Fruit fly (Drosophila melanogaster): ENCODE results near the gene CG31457.

CG31457 gene

DNA sequence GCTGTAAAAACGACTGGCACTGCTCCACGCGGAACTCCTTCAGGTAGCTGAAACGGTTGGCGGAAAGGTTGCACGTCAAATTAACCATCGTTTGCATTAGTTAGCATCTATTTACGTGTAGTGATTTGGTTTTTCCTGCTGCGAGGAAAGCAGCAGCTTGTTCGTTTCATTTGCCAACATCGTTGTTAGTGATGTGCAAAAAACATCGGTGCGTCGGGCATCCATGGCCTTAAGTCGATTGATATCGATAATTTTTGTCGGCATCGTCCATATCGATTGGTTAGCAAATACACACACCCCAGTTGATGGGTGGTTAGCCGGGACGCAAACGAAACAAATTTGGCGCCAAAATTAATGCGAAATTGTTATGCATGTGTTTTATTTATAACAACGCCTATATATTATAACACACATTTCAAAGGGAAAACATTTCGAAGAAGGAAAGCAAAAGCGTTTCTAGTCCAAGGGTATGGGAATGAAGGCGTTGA is 29.9 kb upstream of the CG31457 start, which contains the start of gene unk (continued):
- TF ChIP-seq bbx (GFP tag; IDR thresholded peaks at IDR 0.05; ENCODE audit: partially characterized antibody) (peak; percentile 98), sr (GFP tag; IDR thresholded peaks at IDR 0.05) (no peak), cato (GFP tag; optimal IDR thresholded peaks at IDR 0.05; ENCODE audit: borderline replicate concordance) (no peak), D19A (tag; optimal IDR thresholded peaks at IDR 0.05) (no peak), zfh2 (GFP tag; optimal IDR thresholded peaks at IDR 0.05) (peak; percentile 21), ab (GFP tag; optimal IDR thresholded peaks at IDR 0.05) (no peak), TFAM (GFP tag; optimal IDR thresholded peaks at IDR 0.05) (no peak), chn (GFP tag; optimal IDR thresholded peaks at IDR 0.05) (peak; percentile 30), Abd-B (GFP tag; optimal IDR thresholded peaks at IDR 0.05) (no peak), CG17359 (tag; optimal IDR thresholded peaks at IDR 0.05) (no peak), trh (GFP tag; optimal IDR thresholded peaks at IDR 0.05) (no peak), shn (GFP tag; optimal IDR thresholded peaks at IDR 0.05) (peak; percentile 36), CG16813 (GFP tag; IDR thresholded peaks at IDR 0.05; ENCODE audit: partially characterized antibody) (peak; percentile 97), nerfin-2 (GFP tag; IDR thresholded peaks at IDR 0.05; ENCODE audit: partially characterized antibody) (peak; percentile 93), da (GFP tag; optimal IDR thresholded peaks at IDR 0.05) (no peak), onecut (GFP tag; IDR thresholded peaks at IDR 0.05) (no peak; the same call in 1 of the 2 replicates), kni (GFP tag; optimal IDR thresholded peaks at IDR 0.05) (no peak), Aef1 (GFP tag; IDR thresholded peaks at IDR 0.05) (no peak), Six4 (GFP tag; optimal IDR thresholded peaks at IDR 0.05) (no peak), CG10147 (GFP tag; optimal IDR thresholded peaks at IDR 0.05) (no peak), Dbx (GFP tag; IDR thresholded peaks at IDR 0.05) (peak; percentile 52), Mrtf (GFP tag; IDR thresholded peaks at IDR 0.05) (no peak), disco-r (GFP tag; optimal IDR thresholded peaks at IDR 0.05) (no peak), CG31224 (GFP tag; IDR thresholded peaks at IDR 0.05) (no peak), CG14014 (GFP tag; IDR thresholded peaks at IDR 0.05) (peak; percentile 12; the same call in 1 of the 2 replicates), Atf6 (GFP tag; IDR thresholded peaks at IDR 0.05) (no peak), chif (GFP tag; optimal IDR thresholded peaks at IDR 0.05) (no peak), CG2889 (GFP tag; IDR thresholded peaks at IDR 0.05) (no peak), CrebB (tag; optimal IDR thresholded peaks at IDR 0.05) (peak; percentile 5), CG3407 (GFP tag; optimal IDR thresholded peaks at IDR 0.05) (no peak), pzg (GFP tag; optimal IDR thresholded peaks at IDR 0.05) (peak; percentile 92), Ets97D (GFP tag; optimal IDR thresholded peaks at IDR 0.05) (peak; percentile 64), dmrt99B (tag; optimal IDR thresholded peaks at IDR 0.05) (no peak), MBD-R2 (GFP tag; IDR thresholded peaks at IDR 0.05) (peak; percentile 19; the same call in 1 of the 2 replicates), sob (GFP tag; IDR thresholded peaks at IDR 0.05) (peak; percentile 65; the same call in 1 of the 2 replicates), fd3F (GFP tag; optimal IDR thresholded peaks at IDR 0.05) (no peak), E2f1 (GFP tag; IDR thresholded peaks at IDR 0.05) (peak; percentile 75), CG11560 (tag; IDR thresholded peaks at IDR 0.05) (peak; percentile 87; the same call in 2 of the 3 replicates), Lim3 (GFP tag; IDR thresholded peaks at IDR 0.05) (no peak), B-H2 (GFP tag; optimal IDR thresholded peaks at IDR 0.05) (peak; percentile 29), CG10959 (GFP tag; IDR thresholded peaks at IDR 0.05) (no peak), gsb-n (tag; optimal IDR thresholded peaks at IDR 0.05) (no peak), H2.0 (GFP tag; IDR thresholded peaks at IDR 0.05) (peak; percentile 14; the same call in 1 of the 2 replicates), MESR4 (GFP tag; optimal IDR thresholded peaks at IDR 0.05) (peak; percentile 73), peb (GFP tag; IDR thresholded peaks at IDR 0.05) (no peak), CG15011 (GFP tag; optimal IDR thresholded peaks at IDR 0.05) (no peak), CG12299 (tag; optimal IDR thresholded peaks at IDR 0.05) (no peak), Ptx1 (GFP tag; IDR thresholded peaks at IDR 0.05) (no peak), gsb (GFP tag; IDR thresholded peaks at IDR 0.05) (0 out of 2 replicates have a peak, but pooled peaks have one; percentile 17), CG18262 (tag; optimal IDR thresholded peaks at IDR 0.05) (no peak), Dek (tag; optimal IDR thresholded peaks at IDR 0.05) (no peak)
